Worm (Caenorhabditis elegans): Measurements from ENCODE around the gene K08D9.2.

ce11 chrV:3275033-3275432, 47.6 kb downstream of the K08D9.2 start, which contains the start of gene T28A11.3:
- no peak for TF ChIP-seq ama-1 (optimal IDR thresholded peaks at IDR 0.05)
- TF ChIP-seq unc-3 (GFP tag; conservative IDR thresholded peaks at IDR 0.05), result no peak
- no peak for TF ChIP-seq unc-3 (tag; optimal IDR thresholded peaks at IDR 0.05)
- no peak for TF ChIP-seq fkh-6 (tag; optimal IDR thresholded peaks at IDR 0.05)
- TF ChIP-seq fkh-10 (GFP tag; optimal IDR thresholded peaks at IDR 0.05), result no peak
- no peak for TF ChIP-seq ztf-16 (tag; optimal IDR thresholded peaks at IDR 0.05)
